Fruit fly (Drosophila melanogaster): ENCODE results near the gene CG9536.

The CG9536 gene

DNA sequence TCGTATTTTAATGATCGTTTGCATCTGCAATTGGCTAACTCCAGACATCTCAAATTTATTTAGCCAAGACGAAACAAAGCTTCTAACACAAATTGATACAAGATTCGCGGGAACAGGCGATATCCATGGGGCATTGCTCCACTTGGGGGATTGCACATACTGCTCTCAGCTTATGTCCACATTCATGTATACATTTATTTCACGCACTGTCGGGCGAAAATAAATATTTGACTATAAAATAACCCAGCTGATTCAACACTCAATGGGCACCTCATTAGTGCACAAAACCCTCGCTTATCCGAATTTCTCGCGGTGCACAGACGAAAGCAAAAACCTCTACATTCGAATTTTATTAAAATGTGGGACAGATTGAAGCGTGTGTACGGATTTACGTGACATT lies 15.3 kb downstream of the CG9536 start (continued):
- TF ChIP-seq CG10209 (GFP tag; optimal IDR thresholded peaks at IDR 0.05) (peak; percentile 26), Poxn (GFP tag; IDR thresholded peaks at IDR 0.05) (no peak), sug (tag; optimal IDR thresholded peaks at IDR 0.05) (no peak), Abd-B (GFP tag; optimal IDR thresholded peaks at IDR 0.05) (no peak), CG16813 (GFP tag; IDR thresholded peaks at IDR 0.05; ENCODE audit: partially characterized antibody) (no peak), CG11456 (GFP tag; IDR thresholded peaks at IDR 0.05) (no peak), Side (GFP tag; optimal IDR thresholded peaks at IDR 0.05) (no peak), CG11085 (GFP tag; IDR thresholded peaks at IDR 0.05) (no peak), CG11504 (tag; optimal IDR thresholded peaks at IDR 0.05) (peak; percentile 46), odd (GFP tag; optimal IDR thresholded peaks at IDR 0.05) (peak; percentile 59), lov (optimal IDR thresholded peaks at IDR 0.05) (no peak), lov (GFP tag; IDR thresholded peaks at IDR 0.05) (no peak), Hmx (GFP tag; optimal IDR thresholded peaks at IDR 0.05) (no peak), CG7786 (GFP tag; optimal IDR thresholded peaks at IDR 0.05) (no peak), Bdp1 (GFP tag; optimal IDR thresholded peaks at IDR 0.05) (no peak), CG7271 (tag; optimal IDR thresholded peaks at IDR 0.05) (no peak), vvl (GFP tag; IDR thresholded peaks at IDR 0.05) (peak; percentile 30), seq (GFP tag; IDR thresholded peaks at IDR 0.05) (no peak), GATAe (GFP tag; conservative IDR thresholded peaks at IDR 0.05) (no peak), br (optimal IDR thresholded peaks at IDR 0.05) (no peak), CG3163 (GFP tag; optimal IDR thresholded peaks at IDR 0.05) (no peak), ranshi (GFP tag; IDR thresholded peaks at IDR 0.05) (no peak), yki (optimal IDR thresholded peaks at IDR 0.05) (no peak), trem (tag; optimal IDR thresholded peaks at IDR 0.05) (no peak), chinmo (GFP tag; IDR thresholded peaks at IDR 0.05; ENCODE audit: partially characterized antibody) (no peak), dan (GFP tag; IDR thresholded peaks at IDR 0.05) (no peak), CG3726 (GFP tag; IDR thresholded peaks at IDR 0.05) (no peak), CG2678 (tag; optimal IDR thresholded peaks at IDR 0.05) (peak; percentile 57), CG10366 (GFP tag; IDR thresholded peaks at IDR 0.05) (no peak), CG8290 (GFP tag; optimal IDR thresholded peaks at IDR 0.05) (no peak), CG8290 (tag; optimal IDR thresholded peaks at IDR 0.05) (peak; percentile 28 to 58), Fer3 (tag; optimal IDR thresholded peaks at IDR 0.05) (peak; percentile 37), az2 (GFP tag; optimal IDR thresholded peaks at IDR 0.05) (no peak), bab2 (GFP tag; optimal IDR thresholded peaks at IDR 0.05) (no peak), nmo (GFP tag; optimal IDR thresholded peaks at IDR 0.05) (peak; percentile 9), CG12236 (GFP tag; optimal IDR thresholded peaks at IDR 0.05) (no peak), CG15011 (GFP tag; optimal IDR thresholded peaks at IDR 0.05) (no peak), exex (tag; optimal IDR thresholded peaks at IDR 0.05) (no peak), CG7357 (GFP tag; IDR thresholded peaks at IDR 0.05) (no peak), onecut (GFP tag; IDR thresholded peaks at IDR 0.05) (0 out of 2 replicates have a peak, but pooled peaks have one; percentile 5), prd (optimal IDR thresholded peaks at IDR 0.05) (no peak), prd (GFP tag; IDR thresholded peaks at IDR 0.05) (no peak), CG9727 (GFP tag; optimal IDR thresholded peaks at IDR 0.05) (peak; percentile 25), CG6654 (GFP tag; optimal IDR thresholded peaks at IDR 0.05) (no peak), CTCF (GFP tag; optimal IDR thresholded peaks at IDR 0.05) (peak; percentile 10), nerfin-2 (GFP tag; IDR thresholded peaks at IDR 0.05; ENCODE audit: partially characterized antibody) (no peak), tap (tag; optimal IDR thresholded peaks at IDR 0.05) (peak; percentile 15), CG2889 (GFP tag; IDR thresholded peaks at IDR 0.05) (no peak), CG7745 (tag; optimal IDR thresholded peaks at IDR 0.05) (no peak), pzg (GFP tag; optimal IDR thresholded peaks at IDR 0.05) (no peak), pnt (GFP tag; optimal IDR thresholded peaks at IDR 0.05) (no peak), tin (GFP tag; optimal IDR thresholded peaks at IDR 0.05) (no peak), CG10959 (GFP tag; IDR thresholded peaks at IDR 0.05) (no peak), CG7556 (GFP tag; optimal IDR thresholded peaks at IDR 0.05) (no peak), Aef1 (GFP tag; IDR thresholded peaks at IDR 0.05) (no peak)
